Worm (Caenorhabditis elegans): ENCODE results near the gene Y41D4B.4.

- TF ChIP-seq K11D2.4 (GFP tag; IDR thresholded peaks at IDR 0.05): no peak
- no peak for TF ChIP-seq ets-4 (GFP tag; optimal IDR thresholded peaks at IDR 0.05)
- no peak for TF ChIP-seq snpc-4 (GFP tag; optimal IDR thresholded peaks at IDR 0.05)
- no peak for TF ChIP-seq snpc-4 (tag; optimal IDR thresholded peaks at IDR 0.05)
- TF ChIP-seq nhr-27 (tag; optimal IDR thresholded peaks at IDR 0.05): no peak
- no peak for TF ChIP-seq efl-1 (GFP tag; optimal IDR thresholded peaks at IDR 0.05)
- TF ChIP-seq him-1 (tag; optimal IDR thresholded peaks at IDR 0.05): no peak
- TF ChIP-seq unc-62 (GFP tag; optimal IDR thresholded peaks at IDR 0.05): no peak
- TF ChIP-seq ceh-40 (GFP tag; IDR thresholded peaks at IDR 0.05): no peak
Measured at ce11 chrIV:1628281-1628680, 31.6 kb upstream of the Y41D4B.4 start.

All from whole organism, young adult.